Fruit fly (Drosophila melanogaster) whole organism, pupa: ENCODE data around the gene CG46448.

Experiments used
- CG15710 ChIP-seq: fragments of 200-800 bp; sonication (Bioruptor generic); optimal IDR thresholded peaks from 2 replicates; lab custom pipeline; 2018; ENCODE audit warnings: missing biosample characterization, mild to moderate bottlenecking, missing genetic modification characterization, moderate library complexity
- CG17806 ChIP-seq: fragments of 200-800 bp; sonication (Bioruptor generic); optimal IDR thresholded peaks from 2 replicates; lab custom pipeline; 2018; ENCODE audit warnings: missing biosample characterization, mild to moderate bottlenecking, missing genetic modification characterization, moderate library complexity
- CG32121 ChIP-seq: fragments of 200-800 bp; sonication (Bioruptor generic); IDR thresholded peaks from 2 replicates; pipeline ENCODE4 v1.3.6; 2022; ENCODE audit warnings: missing biosample characterization, missing genetic modification characterization
- CG8159 ChIP-seq: fragments of 200-800 bp; sonication (Bioruptor generic); optimal IDR thresholded peaks from 3 replicates; lab custom pipeline; 2018; ENCODE audit warnings: missing biosample characterization, mild to moderate bottlenecking, missing genetic modification characterization, moderate library complexity
- CG8301 ChIP-seq: fragments of 200-800 bp; sonication (Bioruptor generic); optimal IDR thresholded peaks from 2 replicates; lab custom pipeline; 2018; ENCODE audit warnings: missing biosample characterization, mild to moderate bottlenecking, missing genetic modification characterization
- CG9948 ChIP-seq: fragments of 200-800 bp; sonication (Bioruptor generic); optimal IDR thresholded peaks from 2 replicates; lab custom pipeline; 2018; ENCODE audit warnings: missing biosample characterization, mild to moderate bottlenecking, missing genetic modification characterization, moderate library complexity
- D1 ChIP-seq: fragments of 200-800 bp; sonication (Bioruptor generic); optimal IDR thresholded peaks from 2 replicates; lab custom pipeline; 2018; ENCODE audit warnings: missing biosample characterization, mild to moderate bottlenecking, missing genetic modification characterization, moderate library complexity
- EcR ChIP-seq: fragments of 200-800 bp; sonication (Bioruptor generic); optimal IDR thresholded peaks from 3 replicates; lab custom pipeline; 2019; ENCODE audit warnings: missing biosample characterization, missing genetic modification characterization, mild to moderate bottlenecking, moderate library complexity, missing genetic modification reagents
- Ets98B ChIP-seq: fragments of 200-800 bp; sonication (Bioruptor generic); IDR thresholded peaks from 2 replicates; pipeline ENCODE4 v1.3.6; 2022; ENCODE audit warnings: missing biosample characterization, missing genetic modification characterization
- Pif1B ChIP-seq: fragments of 200-800 bp; sonication (Bioruptor generic); optimal IDR thresholded peaks from 3 replicates; lab custom pipeline; 2016; ENCODE audit warnings: missing biosample characterization, missing genetic modification characterization
- Snoo ChIP-seq: fragments of 200-800 bp; sonication (Bioruptor generic); optimal IDR thresholded peaks from 3 replicates; lab custom pipeline; 2017; ENCODE audit warnings: missing biosample characterization, mild to moderate bottlenecking, missing genetic modification characterization, inconsistent platforms
- gl ChIP-seq: fragments of 200-800 bp; sonication (Bioruptor generic); optimal IDR thresholded peaks from 2 replicates; lab custom pipeline; 2018; ENCODE audit warnings: missing biosample characterization, mild to moderate bottlenecking, missing genetic modification characterization

DNA sequence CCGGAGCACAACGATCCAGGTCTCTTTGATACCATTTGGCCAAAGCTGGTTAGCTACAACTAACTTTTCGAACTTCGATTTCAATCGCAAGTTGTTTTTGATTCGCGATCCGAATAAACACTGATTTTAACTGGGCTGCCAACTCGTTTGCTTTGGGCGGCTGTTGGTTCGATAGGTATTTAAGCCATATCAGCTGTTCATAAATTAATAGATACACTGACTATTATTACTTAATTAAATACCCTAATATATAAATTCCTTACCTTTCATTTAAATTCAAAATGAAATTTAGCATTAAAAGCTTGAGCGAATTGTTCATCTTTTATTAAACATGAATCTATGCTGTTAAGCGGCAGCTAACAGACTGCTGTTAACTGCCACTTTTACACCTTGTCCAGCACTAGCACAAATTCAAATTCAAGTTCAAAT lies 34.2 kb upstream of the CG46448 start, which contains the start of gene CG9967:
- no peak for TF ChIP-seq CG8159 (tag; lab: Kevin White, UChicago)
- no peak for TF ChIP-seq CG9948 (tag; lab: Kevin White, UChicago)
- no peak for TF ChIP-seq CG8301 (tag; lab: Kevin White, UChicago)
- no peak for TF ChIP-seq D1
- no peak for TF ChIP-seq gl
- TF ChIP-seq Ets98B (GFP tag; lab: Robert Waterston, UW): no peak
- TF ChIP-seq EcR (GFP tag; lab: Kevin White, UChicago): no peak
- no peak for TF ChIP-seq Pif1B (GFP tag; lab: Kevin White, UChicago)
- TF ChIP-seq CG32121 (GFP tag; lab: Robert Waterston, UW): no peak
- TF ChIP-seq CG15710 (tag; lab: Kevin White, UChicago): no peak
- no peak for TF ChIP-seq CG17806 (tag; lab: Kevin White, UChicago)
- TF ChIP-seq Snoo: no peak
